Worm (Caenorhabditis elegans): ENCODE measurements around the gene acbp-3.

ce11 chrX:10903416-10903815, 344 bp downstream of the acbp-3 start:
- TF ChIP-seq skn-1 (tag; optimal IDR thresholded peaks at IDR 0.05) (no peak), ets-5 (GFP tag; IDR thresholded peaks at IDR 0.05) (no peak), zag-1 (tag; optimal IDR thresholded peaks at IDR 0.05) (no peak), unc-30 (tag; optimal IDR thresholded peaks at IDR 0.05) (no peak), mep-1 (tag; optimal IDR thresholded peaks at IDR 0.05) (no peak), alr-1 (tag; optimal IDR thresholded peaks at IDR 0.05; ENCODE audit: borderline replicate concordance) (no peak), unc-62 (GFP tag; optimal IDR thresholded peaks at IDR 0.05) (no peak), egl-27 (tag; optimal IDR thresholded peaks at IDR 0.05) (no peak)
